Fruit fly (Drosophila melanogaster) whole organism, embryonic: Measurements from ENCODE around the gene CG12640.

Experiments
- Antp ChIP-seq: fragments of 200-800 bp; sonication (Bioruptor generic); optimal IDR thresholded peaks from 3 replicates; lab custom pipeline; 2016; ENCODE audit warnings: missing biosample characterization, missing genetic modification characterization
- Asciz ChIP-seq: fragments of 200-800 bp; sonication (Bioruptor generic); optimal IDR thresholded peaks from 2 replicates; lab custom pipeline; 2017; ENCODE audit warnings: missing biosample characterization, mild to moderate bottlenecking, missing genetic modification characterization, missing genetic modification reagents
- B-H2 ChIP-seq: fragments of 200-800 bp; sonication (Bioruptor generic); optimal IDR thresholded peaks from 2 replicates; lab custom pipeline; 2018; ENCODE audit warnings: missing biosample characterization, mild to moderate bottlenecking, missing genetic modification characterization
- C15 ChIP-seq: fragments of 200-800 bp; sonication (Bioruptor generic); IDR thresholded peaks from 3 replicates; pipeline ENCODE4 v1.3.6; 2022; ENCODE audit warnings: missing biosample characterization, missing genetic modification characterization
- CG10462 ChIP-seq: fragments of 200-800 bp; sonication (Bioruptor generic); optimal IDR thresholded peaks from 2 replicates; lab custom pipeline; 2016; ENCODE audit warnings: missing biosample characterization, missing genetic modification characterization
- CG11085 ChIP-seq: fragments of 200-800 bp; sonication (Bioruptor generic); IDR thresholded peaks from 2 replicates; pipeline ENCODE4 v1.3.6; 2022; ENCODE audit warnings: missing biosample characterization, missing genetic modification characterization
- CG11504 ChIP-seq: fragments of 200-800 bp; sonication (Bioruptor generic); optimal IDR thresholded peaks from 3 replicates; lab custom pipeline; 2019; ENCODE audit warnings: missing biosample characterization, mild to moderate bottlenecking, missing genetic modification characterization, moderate library complexity
- CG11695 ChIP-seq: fragments of 200-800 bp; sonication (Bioruptor generic); IDR thresholded peaks from 3 replicates; pipeline ENCODE4 v1.3.6; 2022; ENCODE audit warnings: missing biosample characterization, missing genetic modification characterization
- CG14050 ChIP-seq: fragments of 200-800 bp; sonication (Bioruptor generic); IDR thresholded peaks from 3 replicates; pipeline ENCODE4 v1.3.6; 2022; ENCODE audit warnings: missing biosample characterization, missing genetic modification characterization
- CG14667 ChIP-seq: fragments of 200-800 bp; sonication (Bioruptor generic); IDR thresholded peaks from 2 replicates; pipeline ENCODE4 v1.3.6; 2022; ENCODE audit warnings: missing biosample characterization, missing genetic modification characterization
- CG14965 ChIP-seq: fragments of 200-800 bp; sonication (Bioruptor generic); optimal IDR thresholded peaks from 2 replicates; lab custom pipeline; 2016; ENCODE audit warnings: missing biosample characterization, missing genetic modification characterization, borderline replicate concordance
- CG15601 ChIP-seq: fragments of 200-800 bp; sonication (Bioruptor generic); optimal IDR thresholded peaks from 3 replicates; lab custom pipeline; 2019; ENCODE audit warnings: missing biosample characterization, mild to moderate bottlenecking, missing genetic modification characterization, moderate library complexity
- CG1603 ChIP-seq: fragments of 200-800 bp; sonication (Bioruptor generic); optimal IDR thresholded peaks from 2 replicates; lab custom pipeline; 2019; ENCODE audit warnings: missing biosample characterization, mild to moderate bottlenecking, missing genetic modification characterization, moderate library complexity
- CG17186 ChIP-seq: fragments of 200-800 bp; sonication (Bioruptor generic); optimal IDR thresholded peaks from 3 replicates; lab custom pipeline; 2017; ENCODE audit warnings: missing biosample characterization, missing genetic modification reagents, missing genetic modification characterization
- CG18599 ChIP-seq: fragments of 200-800 bp; sonication (Bioruptor generic); optimal IDR thresholded peaks from 3 replicates; lab custom pipeline; 2017; ENCODE audit warnings: missing biosample characterization, missing genetic modification characterization, mild to moderate bottlenecking, moderate library complexity, missing genetic modification reagents
- CG2202 ChIP-seq: fragments of 200-800 bp; sonication (Bioruptor generic); optimal IDR thresholded peaks from 2 replicates; lab custom pipeline; 2018; ENCODE audit warnings: missing biosample characterization, mild to moderate bottlenecking, missing genetic modification characterization
- CG31441 ChIP-seq: fragments of 200-800 bp; sonication (Bioruptor generic); IDR thresholded peaks from 2 replicates; pipeline ENCODE4 v1.3.6; 2022; ENCODE audit warnings: missing biosample characterization, missing genetic modification characterization
- CG4707 ChIP-seq: fragments of 200-800 bp; sonication (Bioruptor generic); optimal IDR thresholded peaks from 2 replicates; lab custom pipeline; 2018; ENCODE audit warnings: missing biosample characterization, mild to moderate bottlenecking, missing genetic modification characterization, moderate library complexity
- CG6272 ChIP-seq: fragments of 200-800 bp; sonication (Bioruptor generic); IDR thresholded peaks from 2 replicates; pipeline ENCODE4 v1.3.6; 2022; ENCODE audit warnings: missing biosample characterization, missing genetic modification characterization
- CG6689 ChIP-seq: fragments of 200-800 bp; sonication (Bioruptor generic); IDR thresholded peaks from 2 replicates; pipeline ENCODE4 v1.3.6; 2022; ENCODE audit warnings: missing biosample characterization, missing genetic modification characterization
- CG6854 ChIP-seq: fragments of 200-800 bp; sonication (Bioruptor generic); optimal IDR thresholded peaks from 3 replicates; lab custom pipeline; 2017; ENCODE audit warnings: missing biosample characterization, mild to moderate bottlenecking, missing genetic modification characterization
- CG8924 ChIP-seq: fragments of 200-800 bp; optimal IDR thresholded peaks from 3 replicates; lab custom pipeline; 2019; ENCODE audit warnings: missing biosample characterization, mild to moderate bottlenecking, missing genetic modification characterization, moderate library complexity
- CG9817 ChIP-seq: fragments of 200-800 bp; sonication (Bioruptor generic); optimal IDR thresholded peaks from 2 replicates; lab custom pipeline; 2018; ENCODE audit warnings: missing biosample characterization, mild to moderate bottlenecking, missing genetic modification characterization, moderate library complexity
- Chrac-16 ChIP-seq: fragments of 200-800 bp; sonication (Bioruptor generic); optimal IDR thresholded peaks from 3 replicates; lab custom pipeline; 2016; ENCODE audit warnings: missing biosample characterization, missing genetic modification characterization
- CkIIα-i1 ChIP-seq: fragments of 200-800 bp; sonication (Bioruptor generic); IDR thresholded peaks from 2 replicates; pipeline ENCODE4 v1.3.6; 2022; ENCODE audit warnings: missing biosample characterization, missing genetic modification characterization
- Dbx ChIP-seq: fragments of 200-800 bp; sonication (Bioruptor generic); IDR thresholded peaks from 3 replicates; pipeline ENCODE4 v1.3.6; 2022; ENCODE audit warnings: missing biosample characterization, missing genetic modification characterization
- Deaf1 ChIP-seq: fragments of 200-800 bp; optimal IDR thresholded peaks from 3 replicates; lab custom pipeline; 2019; ENCODE audit warnings: missing biosample characterization, mild to moderate bottlenecking, missing genetic modification characterization, moderate library complexity
- Dll ChIP-seq: fragments of 200-800 bp; sonication (Bioruptor generic); IDR thresholded peaks from 4 replicates; pipeline ENCODE4 v1.3.6; 2022; ENCODE audit warnings: missing biosample characterization, missing genetic modification characterization; ENCODE audit not compliant: partially characterized antibody
- Dp ChIP-seq: fragments of 200-800 bp; sonication (Bioruptor generic); optimal IDR thresholded peaks from 2 replicates; lab custom pipeline; 2018; ENCODE audit warnings: missing biosample characterization, mild to moderate bottlenecking, missing genetic modification characterization, moderate library complexity
- H15 ChIP-seq: fragments of 200-800 bp; sonication (Bioruptor generic); IDR thresholded peaks from 3 replicates; pipeline ENCODE4 v1.3.6; 2022; ENCODE audit warnings: missing biosample characterization, missing genetic modification characterization
- HLH3B ChIP-seq: fragments of 200-800 bp; sonication (Bioruptor generic); IDR thresholded peaks from 2 replicates; pipeline ENCODE4 v1.3.6; 2022; ENCODE audit warnings: missing biosample characterization, missing genetic modification characterization
- Opbp ChIP-seq: fragments of 200-800 bp; sonication (Bioruptor generic); IDR thresholded peaks from 3 replicates; pipeline ENCODE4 v1.3.6; 2022; ENCODE audit warnings: missing biosample characterization, missing genetic modification characterization; ENCODE audit not compliant: partially characterized antibody
- Pdp1 ChIP-seq, 2 experiments: fragments of 200-800 bp; sonication (Bioruptor generic); optimal IDR thresholded peaks; 3 replicates each; lab custom pipeline; 2016; ENCODE audit warnings: missing biosample characterization in 2 of 2, missing genetic modification characterization in 2 of 2, mild to moderate bottlenecking in 1 of 2, moderate library complexity in 1 of 2
- Sox100B ChIP-seq: fragments of 200-800 bp; sonication (Bioruptor generic); optimal IDR thresholded peaks from 3 replicates; lab custom pipeline; 2018; ENCODE audit warnings: missing biosample characterization, mild to moderate bottlenecking, missing genetic modification characterization
- Stat92E ChIP-seq, 3 experiments: fragments of >200 bp in 2 of 3; fragments of 200-800 bp in 1 of 3; sonication (Bioruptor generic) in 1 of 3; optimal IDR thresholded peaks; 2 replicates each; lab custom pipeline; 2017 to 2019; ENCODE audit warnings: missing biosample characterization in 3 of 3, missing genetic modification characterization in 3 of 3, mild to moderate bottlenecking in 1 of 3, moderate library complexity in 1 of 3
- Usf ChIP-seq: fragments of 200-800 bp; sonication (Bioruptor generic); optimal IDR thresholded peaks from 2 replicates; lab custom pipeline; 2017; ENCODE audit warnings: missing genotype, missing biosample characterization, missing genetic modification characterization
- Vsx1 ChIP-seq: fragments of 200-800 bp; sonication (Bioruptor generic); optimal IDR thresholded peaks from 2 replicates; lab custom pipeline; 2017; ENCODE audit warnings: missing biosample characterization, mild to moderate bottlenecking, missing genetic modification characterization, missing genetic modification reagents
- ac ChIP-seq: fragments of 200-800 bp; sonication (Bioruptor generic); optimal IDR thresholded peaks from 3 replicates; lab custom pipeline; 2017; ENCODE audit warnings: missing biosample characterization, mild to moderate bottlenecking, missing genetic modification characterization
- bcd ChIP-seq: fragments of 200-800 bp; sonication (Bioruptor generic); optimal IDR thresholded peaks from 2 replicates; lab custom pipeline; 2017; ENCODE audit warnings: missing biosample characterization, mild to moderate bottlenecking, missing genetic modification characterization
- chn ChIP-seq: fragments of 200-800 bp; sonication (Bioruptor generic); optimal IDR thresholded peaks from 2 replicates; lab custom pipeline; 2016; ENCODE audit warnings: missing biosample characterization, missing genetic modification characterization
- ci ChIP-seq: fragments of 200-800 bp; sonication (Bioruptor generic); IDR thresholded peaks from 3 replicates; pipeline ENCODE4 v1.3.6; 2022; ENCODE audit warnings: missing biosample characterization, missing genetic modification characterization
- eve ChIP-seq, 2 experiments: fragments of >200 bp; optimal IDR thresholded peaks; 2 replicates each; lab custom pipeline; 2017; ENCODE audit warnings: missing biosample characterization in 2 of 2, missing genetic modification characterization in 2 of 2
- fd96Cb ChIP-seq: fragments of 200-800 bp; sonication (Bioruptor generic); optimal IDR thresholded peaks from 2 replicates; lab custom pipeline; 2018; ENCODE audit warnings: missing biosample characterization, mild to moderate bottlenecking, missing genetic modification characterization, moderate library complexity
- grau ChIP-seq: fragments of 200-800 bp; optimal IDR thresholded peaks from 3 replicates; lab custom pipeline; 2019; ENCODE audit warnings: missing biosample characterization, mild to moderate bottlenecking, missing genetic modification characterization, moderate library complexity
- grn ChIP-seq: fragments of 200-800 bp; sonication (Bioruptor generic); optimal IDR thresholded peaks from 3 replicates; lab custom pipeline; 2017; ENCODE audit warnings: missing biosample characterization, missing genetic modification characterization
- lola ChIP-seq, 3 experiments: fragments of >200 bp in 2 of 3; fragments of 200-800 bp in 1 of 3; sonication (Bioruptor generic) in 1 of 3; optimal IDR thresholded peaks; 2 replicates each; lab custom pipeline; 2017 to 2019; ENCODE audit warnings: missing biosample characterization in 3 of 3, missing genetic modification characterization in 3 of 3, mild to moderate bottlenecking in 1 of 3, moderate library complexity in 1 of 3
- odd ChIP-seq: fragments of 200-800 bp; sonication (Bioruptor generic); optimal IDR thresholded peaks from 2 replicates; lab custom pipeline; 2017; ENCODE audit warnings: missing biosample characterization, mild to moderate bottlenecking, missing genetic modification characterization
- psq ChIP-seq: fragments of 200-800 bp; sonication (Bioruptor generic); optimal IDR thresholded peaks from 2 replicates; lab custom pipeline; 2017; ENCODE audit warnings: missing biosample characterization, missing genetic modification characterization
- zen2 ChIP-seq: fragments of 200-800 bp; sonication (Bioruptor generic); IDR thresholded peaks from 3 replicates; pipeline ENCODE4 v1.3.6; 2022; ENCODE audit warnings: missing biosample characterization, missing genetic modification characterization; ENCODE audit not compliant: partially characterized antibody

CG12640 gene

dm6 chrX:10460506-10461114, 28.0 kb upstream of the CG12640 start, which contains the start of gene Neb-cGP (continued):
- TF ChIP-seq Dbx (GFP tag; lab: Robert Waterston, UW) (peak; percentile 85), B-H2 (GFP tag; lab: Kevin White, UChicago) (peak; percentile 90), CG6689 (GFP tag; lab: Robert Waterston, UW) (no peak), CG2202 (tag; lab: Kevin White, UChicago) (peak; percentile 15), ac (GFP tag; lab: Kevin White, UChicago) (no peak), psq (GFP tag; lab: Kevin White, UChicago) (peak; percentile 1), Chrac-16 (GFP tag; lab: Kevin White, UChicago) (peak; percentile 61), CG11085 (GFP tag; lab: Robert Waterston, UW) (peak; percentile 71), chn (GFP tag; lab: Kevin White, UChicago) (peak; percentile 33), Dp (GFP tag; lab: Kevin White, UChicago) (peak; percentile 97), Asciz (GFP tag; lab: Kevin White, UChicago) (no peak), Antp (GFP tag; lab: Kevin White, UChicago) (peak; percentile 62), Opbp (GFP tag; lab: Robert Waterston, UW) (peak; percentile 95), Pdp1 (GFP tag; optimal IDR thresholded peaks at IDR 0.05; lab: Kevin White, UChicago) (peak; percentile 31 to 99), bcd (GFP tag; lab: Kevin White, UChicago) (peak; percentile 56), CG11695 (GFP tag; lab: Robert Waterston, UW) (no peak), CG8924 (tag; lab: Kevin White, UChicago) (peak; percentile 45), Dll (GFP tag; lab: Robert Waterston, UW) (peak; percentile 91), zen2 (GFP tag; lab: Robert Waterston, UW) (peak; percentile 82), lola (GFP tag; optimal IDR thresholded peaks at IDR 0.05; lab: Kevin White, UChicago) (no peak), eve (GFP tag; optimal IDR thresholded peaks at IDR 0.05; lab: Kevin White, UChicago) (no peak), CG1603 (tag; lab: Kevin White, UChicago) (peak; percentile 88), fd96Cb (tag; lab: Kevin White, UChicago) (no peak), CkIIα-i1 (GFP tag; lab: Robert Waterston, UW) (no peak), Vsx1 (no peak), CG18599 (peak; percentile 75), CG6854 (GFP tag; lab: Kevin White, UChicago) (no peak), Stat92E (GFP tag; optimal IDR thresholded peaks at IDR 0.05; lab: Kevin White, UChicago) (peak in 1 of 3 experiments; percentile 45), CG14667 (GFP tag; lab: Robert Waterston, UW) (0 out of 2 replicates have a peak, but pooled peaks have one; percentile 19), CG11504 (no peak), CG9817 (tag; lab: Kevin White, UChicago) (peak; percentile 68), CG14050 (GFP tag; lab: Robert Waterston, UW) (no peak), grau (tag; lab: Kevin White, UChicago) (peak; percentile 60), CG10462 (GFP tag; lab: Kevin White, UChicago) (peak; percentile 7), Deaf1 (tag; lab: Kevin White, UChicago) (no peak), HLH3B (peak; percentile 46; the same call in 1 of the 2 replicates), C15 (no peak), CG17186 (peak; percentile 58), CG6272 (GFP tag; lab: Robert Waterston, UW) (no peak), Sox100B (GFP tag; lab: Kevin White, UChicago) (no peak), CG31441 (peak; percentile 50), CG15601 (tag; lab: Kevin White, UChicago) (peak; percentile 66), CG4707 (GFP tag; lab: Kevin White, UChicago) (no peak), odd (GFP tag; lab: Kevin White, UChicago) (peak; percentile 8), H15 (no peak; the same call in 2 of the 3 replicates), CG14965 (GFP tag; lab: Kevin White, UChicago) (no peak), ci (GFP tag; lab: Robert Waterston, UW) (peak; percentile 72; the same call in 2 of the 3 replicates), grn (GFP tag; lab: Kevin White, UChicago) (no peak), Usf (peak; percentile 10)
